Worm (Caenorhabditis elegans): Measurements from ENCODE around the gene ZC239.16.

The ZC239.16 gene

ce11 chrII:3210365-3210764 is 14.8 kb downstream of the ZC239.16 start, which contains the start of gene ZC239.5:
Gene ZC239.5, plus strand, starts transcription at chrII:3210665.
- TF ChIP-seq hlh-1 (tag; optimal IDR thresholded peaks at IDR 0.05) (no peak), ceh-39 (tag; optimal IDR thresholded peaks at IDR 0.05) (no peak), mep-1 (tag; optimal IDR thresholded peaks at IDR 0.05) (no peak), nhr-28 (tag; optimal IDR thresholded peaks at IDR 0.05) (no peak), cnd-1 (tag; optimal IDR thresholded peaks at IDR 0.05) (no peak), unc-62 (GFP tag; optimal IDR thresholded peaks at IDR 0.05) (no peak)

- TF ChIP-seq unc-39 (tag; optimal IDR thresholded peaks at IDR 0.05) (no peak), nhr-2 (tag; optimal IDR thresholded peaks at IDR 0.05) (no peak), nhr-12 (tag; optimal IDR thresholded peaks at IDR 0.05) (no peak), lin-32 (GFP tag; optimal IDR thresholded peaks at IDR 0.05) (no peak), sem-2 (GFP tag; optimal IDR thresholded peaks at IDR 0.05) (no peak), bed-3 (GFP tag; optimal IDR thresholded peaks at IDR 0.05) (no peak), blmp-1 (tag; optimal IDR thresholded peaks at IDR 0.05) (no peak), ceh-83 (GFP tag; optimal IDR thresholded peaks at IDR 0.05) (no peak), cnd-1 (tag; optimal IDR thresholded peaks at IDR 0.05) (no peak), flh-1 (GFP tag; optimal IDR thresholded peaks at IDR 0.05) (no peak), unc-120 (tag; optimal IDR thresholded peaks at IDR 0.05; ENCODE audit: poor library complexity, severe bottlenecking) (no peak), hlh-1 (tag; optimal IDR thresholded peaks at IDR 0.05) (no peak), nhr-28 (tag; optimal IDR thresholded peaks at IDR 0.05) (no peak)
These were observed 15.9 kb downstream of the ZC239.16 start, which contains the start of gene ZC239.6 for ce11 chrII:3209251-3209650. Gene ZC239.6, plus strand, starts transcription at chrII:3209631.

ce11 chrII:3208679-3209078 is 16.4 kb downstream of the ZC239.16 start, which contains the start of gene sdz-35:
Gene sdz-35, minus strand, starts transcription at chrII:3208779.
- no peak for TF ChIP-seq hlh-1 (tag; optimal IDR thresholded peaks at IDR 0.05)
- TF ChIP-seq ces-1 (GFP tag; optimal IDR thresholded peaks at IDR 0.05), result no peak
- no peak for TF ChIP-seq zip-8 (tag; optimal IDR thresholded peaks at IDR 0.05)
- TF ChIP-seq elt-1 (tag; optimal IDR thresholded peaks at IDR 0.05; ENCODE audit: borderline replicate concordance, insufficient read depth), result no peak
- TF ChIP-seq unc-39 (tag; optimal IDR thresholded peaks at IDR 0.05), result no peak
- no peak for TF ChIP-seq flh-1 (GFP tag; optimal IDR thresholded peaks at IDR 0.05)
- no peak for TF ChIP-seq ceh-83 (GFP tag; optimal IDR thresholded peaks at IDR 0.05)
- no peak for TF ChIP-seq mls-2 (tag; optimal IDR thresholded peaks at IDR 0.05)
- no peak for TF ChIP-seq ztf-11 (tag; optimal IDR thresholded peaks at IDR 0.05)
- no peak for TF ChIP-seq drap-1 (GFP tag; optimal IDR thresholded peaks at IDR 0.05)
- no peak for TF ChIP-seq unc-120 (tag; optimal IDR thresholded peaks at IDR 0.05; ENCODE audit: poor library complexity, severe bottlenecking)
- no peak for TF ChIP-seq nhr-28 (tag; optimal IDR thresholded peaks at IDR 0.05)
- TF ChIP-seq sem-2 (GFP tag; optimal IDR thresholded peaks at IDR 0.05), result no peak
- no peak for TF ChIP-seq tbx-8 (GFP tag; optimal IDR thresholded peaks at IDR 0.05)

- TF ChIP-seq ces-1 (GFP tag; optimal IDR thresholded peaks at IDR 0.05) (no peak), lsy-2 (tag; optimal IDR thresholded peaks at IDR 0.05) (no peak), elt-1 (tag; optimal IDR thresholded peaks at IDR 0.05; ENCODE audit: borderline replicate concordance, insufficient read depth) (no peak), drap-1 (GFP tag; optimal IDR thresholded peaks at IDR 0.05) (no peak), bed-3 (GFP tag; optimal IDR thresholded peaks at IDR 0.05) (no peak), tbx-8 (GFP tag; optimal IDR thresholded peaks at IDR 0.05) (no peak), mls-2 (tag; optimal IDR thresholded peaks at IDR 0.05) (no peak), nhr-237 (tag; optimal IDR thresholded peaks at IDR 0.05) (no peak), nhr-2 (tag; optimal IDR thresholded peaks at IDR 0.05) (no peak), nhr-28 (tag; optimal IDR thresholded peaks at IDR 0.05) (no peak), lin-32 (GFP tag; optimal IDR thresholded peaks at IDR 0.05) (no peak), unc-62 (GFP tag; optimal IDR thresholded peaks at IDR 0.05) (no peak)
These were observed 18.6 kb downstream of the ZC239.16 start, which contains the start of the genes ZC239.20 and ZC239.21 for ce11 chrII:3206423-3206989. Gene ZC239.20, minus strand, starts transcription at chrII:3206523. Gene ZC239.21, plus strand, starts transcription at chrII:3206939.

DNA sequence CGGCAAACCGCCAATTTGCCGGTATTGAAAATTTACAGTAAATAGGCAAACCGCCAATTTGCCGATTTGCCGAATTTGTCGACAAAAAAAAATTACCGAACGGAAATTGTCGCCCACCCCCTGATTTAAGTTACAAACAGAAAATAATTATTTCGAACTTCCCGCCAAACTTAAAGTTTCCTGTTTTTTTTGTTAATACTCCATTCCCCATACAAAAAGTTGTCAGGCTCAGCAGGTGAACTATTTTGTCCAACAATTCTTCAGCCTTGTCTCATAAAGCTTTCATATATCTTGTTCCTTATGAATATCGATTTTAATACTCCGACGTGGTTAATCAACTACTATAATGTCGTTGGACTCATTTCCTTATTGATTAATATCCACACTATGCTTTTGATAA is 21.7 kb downstream of the ZC239.16 start, which contains the start of gene sri-50:
TSS of gene sri-50 (plus strand) at position 301 of the 400 bp plus-strand sequence.
- TF ChIP-seq nhr-2 (tag; optimal IDR thresholded peaks at IDR 0.05) (no peak), cnd-1 (tag; optimal IDR thresholded peaks at IDR 0.05) (no peak), zip-8 (tag; optimal IDR thresholded peaks at IDR 0.05) (no peak), mep-1 (tag; optimal IDR thresholded peaks at IDR 0.05) (no peak), ceh-43 (GFP tag; optimal IDR thresholded peaks at IDR 0.05) (no peak), unc-62 (GFP tag; optimal IDR thresholded peaks at IDR 0.05) (no peak), nhr-12 (tag; optimal IDR thresholded peaks at IDR 0.05) (no peak), mls-2 (tag; optimal IDR thresholded peaks at IDR 0.05) (no peak)

- no peak for TF ChIP-seq unc-62 (GFP tag; optimal IDR thresholded peaks at IDR 0.05)
- no peak for TF ChIP-seq flh-1 (GFP tag; optimal IDR thresholded peaks at IDR 0.05)
- TF ChIP-seq cnd-1 (tag; optimal IDR thresholded peaks at IDR 0.05), result no peak
- no peak for TF ChIP-seq zip-8 (tag; optimal IDR thresholded peaks at IDR 0.05)
- TF ChIP-seq nhr-76 (tag; optimal IDR thresholded peaks at IDR 0.05), result no peak
- TF ChIP-seq lin-32 (GFP tag; optimal IDR thresholded peaks at IDR 0.05), result no peak
- no peak for TF ChIP-seq hlh-1 (tag; optimal IDR thresholded peaks at IDR 0.05)
- no peak for TF ChIP-seq ztf-11 (tag; optimal IDR thresholded peaks at IDR 0.05)
- TF ChIP-seq ces-1 (GFP tag; optimal IDR thresholded peaks at IDR 0.05), result no peak
- no peak for TF ChIP-seq bed-3 (GFP tag; optimal IDR thresholded peaks at IDR 0.05)
- TF ChIP-seq ceh-83 (GFP tag; optimal IDR thresholded peaks at IDR 0.05), result no peak
- no peak for TF ChIP-seq elt-3 (tag; optimal IDR thresholded peaks at IDR 0.05)
- no peak for TF ChIP-seq mab-5 (tag; optimal IDR thresholded peaks at IDR 0.05)
- no peak for TF ChIP-seq ceh-39 (tag; optimal IDR thresholded peaks at IDR 0.05)
- TF ChIP-seq lsy-2 (tag; optimal IDR thresholded peaks at IDR 0.05), result no peak
- no peak for TF ChIP-seq nhr-12 (tag; optimal IDR thresholded peaks at IDR 0.05)
- TF ChIP-seq snpc-4 (tag; optimal IDR thresholded peaks at IDR 0.05), result no peak
These were observed 22.6 kb downstream of the ZC239.16 start, which contains the start of gene sri-53 for ce11 chrII:3202519-3202918. Gene sri-53, minus strand, starts transcription at chrII:3202619.

Data from whole organism, mixed stage, embryonic.